Fruit fly (Drosophila melanogaster): ENCODE data around the gene P58IPK.
A peak's percentile ranks its signal among the peaks of the same experiment; 100 is the strongest.

Gene P58IPK

dm6 chr3R:9618331-9618730 is 31.6 kb downstream of the P58IPK start (continued):
- TF ChIP-seq CG15336 (GFP tag; IDR thresholded peaks at IDR 0.05) (peak; percentile 90), Blimp-1 (GFP tag; optimal IDR thresholded peaks at IDR 0.05) (no peak), Eip75B (GFP tag; optimal IDR thresholded peaks at IDR 0.05) (peak; percentile 38), vri (GFP tag; optimal IDR thresholded peaks at IDR 0.05) (no peak), CG32006 (GFP tag; optimal IDR thresholded peaks at IDR 0.05) (peak; percentile 85), Sox15 (GFP tag; optimal IDR thresholded peaks at IDR 0.05) (peak; percentile 13), CG9139 (GFP tag; optimal IDR thresholded peaks at IDR 0.05) (peak; percentile 1), CG10631 (GFP tag; optimal IDR thresholded peaks at IDR 0.05) (peak; percentile 61), Sox14 (GFP tag; optimal IDR thresholded peaks at IDR 0.05) (peak; percentile 63), achi (GFP tag; optimal IDR thresholded peaks at IDR 0.05) (peak; percentile 55), CG10669 (GFP tag; optimal IDR thresholded peaks at IDR 0.05) (peak; percentile 50), esn (GFP tag; optimal IDR thresholded peaks at IDR 0.05) (peak; percentile 46)

- no peak for TF ChIP-seq CG4318 (GFP tag; optimal IDR thresholded peaks at IDR 0.05)
- no peak for TF ChIP-seq acj6 (GFP tag; optimal IDR thresholded peaks at IDR 0.05)
- no peak for TF ChIP-seq Lpt (GFP tag; optimal IDR thresholded peaks at IDR 0.05)
- no peak for TF ChIP-seq Eip75B (GFP tag; optimal IDR thresholded peaks at IDR 0.05)
These were observed 33.5 kb downstream of the P58IPK start for dm6 chr3R:9620278-9620677.

dm6 chr3R:9625443-9625842 is 38.7 kb downstream of the P58IPK start:
- TF ChIP-seq CG9139 (GFP tag; optimal IDR thresholded peaks at IDR 0.05), result no peak
- TF ChIP-seq vri (GFP tag; optimal IDR thresholded peaks at IDR 0.05), result peak; percentile 52
- TF ChIP-seq topi (GFP tag; optimal IDR thresholded peaks at IDR 0.05), result no peak
- TF ChIP-seq fkh (GFP tag; optimal IDR thresholded peaks at IDR 0.05), result peak; percentile 17
- no peak for TF ChIP-seq Blimp-1 (GFP tag; optimal IDR thresholded peaks at IDR 0.05)
- TF ChIP-seq OdsH (GFP tag; optimal IDR thresholded peaks at IDR 0.05), result no peak
- TF ChIP-seq CG1621 (tag; optimal IDR thresholded peaks at IDR 0.05), result peak; percentile 56
- TF ChIP-seq CG6163 (GFP tag; IDR thresholded peaks at IDR 0.05), result peak; percentile 31; the same call in 1 of the 3 replicates
- TF ChIP-seq CG31627 (GFP tag; optimal IDR thresholded peaks at IDR 0.05), result no peak
- TF ChIP-seq ss (GFP tag; optimal IDR thresholded peaks at IDR 0.05), result no peak
- no peak for TF ChIP-seq fd59A (GFP tag; optimal IDR thresholded peaks at IDR 0.05)
- TF ChIP-seq CG15336 (GFP tag; IDR thresholded peaks at IDR 0.05), result 0 out of 2 replicates have a peak, but pooled peaks have one; percentile 22
- TF ChIP-seq Lpt (GFP tag; optimal IDR thresholded peaks at IDR 0.05), result no peak
- no peak for TF ChIP-seq lz (GFP tag; optimal IDR thresholded peaks at IDR 0.05)

- TF ChIP-seq CG6854 (GFP tag; optimal IDR thresholded peaks at IDR 0.05) (peak; percentile 6), fd59A (GFP tag; optimal IDR thresholded peaks at IDR 0.05) (no peak), Eip78C (GFP tag) (peak; percentile 14)
These were observed 39.5 kb downstream of the P58IPK start for dm6 chr3R:9626266-9626665.

dm6 chr3R:9626880-9627401 is 40.2 kb downstream of the P58IPK start, which contains the start of the genes CG9427 and CG8319:
CG9427 (minus strand) TSS chr3R:9626930.
CG8319 (plus strand) TSS chr3R:9627321.
- TF ChIP-seq acj6 (GFP tag; optimal IDR thresholded peaks at IDR 0.05), result no peak
- peak; percentile 52 for TF ChIP-seq CG3919 (GFP tag; optimal IDR thresholded peaks at IDR 0.05)
- TF ChIP-seq CG11902 (GFP tag; optimal IDR thresholded peaks at IDR 0.05), result peak; percentile 10
- peak; percentile 66 for TF ChIP-seq Smox (GFP tag; optimal IDR thresholded peaks at IDR 0.05)
- TF ChIP-seq CG15336 (GFP tag; IDR thresholded peaks at IDR 0.05), result peak; percentile 31; the same call in 1 of the 2 replicates
- TF ChIP-seq vri (GFP tag; optimal IDR thresholded peaks at IDR 0.05), result peak; percentile 16
- no peak for TF ChIP-seq CG32006 (GFP tag; optimal IDR thresholded peaks at IDR 0.05)
- peak; percentile 63 for TF ChIP-seq topi (GFP tag; optimal IDR thresholded peaks at IDR 0.05)
- peak; percentile 53 for TF ChIP-seq OdsH (GFP tag; optimal IDR thresholded peaks at IDR 0.05)
- TF ChIP-seq Hr39 (GFP tag; optimal IDR thresholded peaks at IDR 0.05), result peak; percentile 55
- peak; percentile 80 for TF ChIP-seq esn (GFP tag; optimal IDR thresholded peaks at IDR 0.05)
- peak; percentile 45 for TF ChIP-seq CG3032 (tag; optimal IDR thresholded peaks at IDR 0.05)
- TF ChIP-seq CG8119 (GFP tag; IDR thresholded peaks at IDR 0.05), result no peak
- TF ChIP-seq Sox15 (GFP tag; optimal IDR thresholded peaks at IDR 0.05), result no peak
- peak; percentile 89 for TF ChIP-seq Eip78C (GFP tag)
- TF ChIP-seq svp (GFP tag), result no peak
- no peak for TF ChIP-seq salr (GFP tag; optimal IDR thresholded peaks at IDR 0.05)
- no peak for TF ChIP-seq fd59A (GFP tag; optimal IDR thresholded peaks at IDR 0.05)
- no peak for TF ChIP-seq CG4318 (GFP tag; optimal IDR thresholded peaks at IDR 0.05)
- TF ChIP-seq Hr4 (GFP tag; optimal IDR thresholded peaks at IDR 0.05), result no peak
- TF ChIP-seq CG34406 (GFP tag; optimal IDR thresholded peaks at IDR 0.05), result peak; percentile 21
- no peak for TF ChIP-seq net (GFP tag; optimal IDR thresholded peaks at IDR 0.05)
- no peak for TF ChIP-seq Ets21C (GFP tag; optimal IDR thresholded peaks at IDR 0.05)
- peak; percentile 29; the same call in 2 of the 3 replicates for TF ChIP-seq CG6163 (GFP tag; IDR thresholded peaks at IDR 0.05)
- no peak for TF ChIP-seq fd85E (GFP tag; optimal IDR thresholded peaks at IDR 0.05)
- peak; percentile 66 for TF ChIP-seq Eip75B (GFP tag; optimal IDR thresholded peaks at IDR 0.05)
- TF ChIP-seq CG10669 (GFP tag; optimal IDR thresholded peaks at IDR 0.05), result no peak
- no peak for TF ChIP-seq Blimp-1 (GFP tag; optimal IDR thresholded peaks at IDR 0.05)
- TF ChIP-seq dsx (GFP tag; optimal IDR thresholded peaks at IDR 0.05; ENCODE audit: poor library complexity, severe bottlenecking), result no peak
- TF ChIP-seq fkh (GFP tag; optimal IDR thresholded peaks at IDR 0.05), result peak; percentile 93
